Worm (Caenorhabditis elegans) whole organism, L4 larva: Measurements from ENCODE around the gene C40H5.2.

ENCODE experiments used
- F10B5.3 ChIP-seq: sonication (generic microtip); optimal IDR thresholded peaks from 2 replicates; lab custom pipeline; 2016; ENCODE audit warnings: mild to moderate bottlenecking, missing genetic modification characterization, missing compliant biosample characterization
- F37D6.2 ChIP-seq: sonication (generic microtip); optimal IDR thresholded peaks from 2 replicates; lab custom pipeline; 2016; ENCODE audit warnings: mild to moderate bottlenecking, missing genetic modification characterization, missing compliant biosample characterization
- F44E2.7 ChIP-seq: fragments of 200-800 bp; sonication (Bioruptor generic); IDR thresholded peaks from 2 replicates; pipeline ENCODE4 v2.1.2; 2022; ENCODE audit warnings: missing genetic modification characterization, missing compliant biosample characterization
- R02D3.7 ChIP-seq: fragments of 150-350 bp; sonication (generic microtip); optimal IDR thresholded peaks from 3 replicates; lab custom pipeline; 2014; ENCODE audit warnings: missing biosample characterization, missing genetic modification characterization
- T20F7.1 ChIP-seq: fragments of 200-800 bp; sonication (Bioruptor generic); optimal IDR thresholded peaks from 2 replicates; lab custom pipeline; 2018; ENCODE audit warnings: mild to moderate bottlenecking, missing genetic modification characterization, missing compliant biosample characterization
- Y5F2A.4 ChIP-seq: fragments of 200-800 bp; sonication (Bioruptor generic); optimal IDR thresholded peaks from 2 replicates; lab custom pipeline; 2018; ENCODE audit warnings: mild to moderate bottlenecking, missing genetic modification characterization, missing compliant biosample characterization
- Y75B8A.6 ChIP-seq: fragments of 200-800 bp; sonication (Bioruptor generic); IDR thresholded peaks from 2 replicates; pipeline ENCODE4 v1.3.6; 2022; ENCODE audit warnings: missing genetic modification reagents, missing genetic modification characterization, missing compliant biosample characterization
- ZK337.2 ChIP-seq: fragments of 200-800 bp; sonication (Bioruptor generic); IDR thresholded peaks from 2 replicates; pipeline ENCODE4 v1.3.6; 2022; ENCODE audit warnings: missing genetic modification reagents, missing genetic modification characterization, missing compliant biosample characterization
- ama-1 ChIP-seq: fragments of 150-350 bp; optimal IDR thresholded peaks from 2 replicates; lab custom pipeline; 2014; ENCODE audit warnings: inconsistent platforms, mixed read lengths
- ceh-20 ChIP-seq: fragments of 200-800 bp; sonication (Bioruptor generic); IDR thresholded peaks from 2 replicates; pipeline ENCODE4 v1.3.6; 2022; ENCODE audit warnings: missing genetic modification reagents, missing genetic modification characterization, missing compliant biosample characterization
- ceh-32 ChIP-seq: sonication (generic microtip); optimal IDR thresholded peaks from 2 replicates; lab custom pipeline; 2016; ENCODE audit warnings: mild to moderate bottlenecking, missing genetic modification characterization, missing compliant biosample characterization; ENCODE audit not compliant: poor library complexity
- ceh-62 ChIP-seq: sonication (generic microtip); optimal IDR thresholded peaks from 2 replicates; lab custom pipeline; 2017; ENCODE audit warnings: missing biosample characterization, missing genetic modification characterization
- ceh-82 ChIP-seq: sonication (generic microtip); optimal IDR thresholded peaks from 2 replicates; lab custom pipeline; 2017; ENCODE audit warnings: missing biosample characterization, missing genetic modification characterization
- cey-2 ChIP-seq: sonication (generic microtip); optimal IDR thresholded peaks from 3 replicates; lab custom pipeline; 2017; ENCODE audit warnings: missing genetic modification characterization, mild to moderate bottlenecking, missing compliant biosample characterization, antibody characterized with exemption, borderline replicate concordance; ENCODE audit not compliant: insufficient read depth
- daf-16 ChIP-seq, 3 experiments: sonication (generic microtip); optimal IDR thresholded peaks; 2 replicates each; lab custom pipeline; 2016 to 2017; ENCODE audit warnings: missing genetic modification characterization in 3 of 3, missing genetic modification reagents in 3 of 3, mild to moderate bottlenecking in 2 of 3, missing compliant biosample characterization in 2 of 3, missing biosample characterization in 1 of 3, moderate library complexity in 1 of 3
- dmd-8 ChIP-seq: fragments of 200-800 bp; sonication (Bioruptor generic); IDR thresholded peaks from 2 replicates; pipeline ENCODE4 v1.3.6; 2022; ENCODE audit warnings: missing genetic modification characterization, missing compliant biosample characterization
- dpl-1 ChIP-seq: fragments of 150-350 bp; optimal IDR thresholded peaks from 2 replicates; lab custom pipeline; 2014; ENCODE audit warnings: missing biosample characterization, missing genetic modification reagents, missing genetic modification characterization
- dve-1 ChIP-seq: sonication (generic microtip); optimal IDR thresholded peaks from 2 replicates; lab custom pipeline; 2017; ENCODE audit warnings: antibody characterized with exemption, mild to moderate bottlenecking, missing genetic modification characterization, missing compliant biosample characterization; ENCODE audit not compliant: insufficient read depth
- egl-43 ChIP-seq: fragments of 200-800 bp; sonication (Bioruptor generic); IDR thresholded peaks from 2 replicates; pipeline ENCODE4 v1.3.6; 2022; ENCODE audit warnings: missing genetic modification reagents, missing genetic modification characterization, missing compliant biosample characterization
- fkh-10 ChIP-seq: fragments of 150-350 bp; optimal IDR thresholded peaks from 2 replicates; lab custom pipeline; 2014; ENCODE audit warnings: missing biosample characterization, missing genetic modification reagents, missing genetic modification characterization
- hlh-11 ChIP-seq: fragments of 200-800 bp; sonication (Bioruptor generic); optimal IDR thresholded peaks from 2 replicates; lab custom pipeline; 2018; ENCODE audit warnings: mild to moderate bottlenecking, missing genetic modification characterization, missing compliant biosample characterization
- hmg-1.1 ChIP-seq: fragments of 200-800 bp; sonication (Bioruptor generic); IDR thresholded peaks from 2 replicates; pipeline ENCODE4 v1.3.6; 2022; ENCODE audit warnings: missing genetic modification reagents, missing genetic modification characterization, missing compliant biosample characterization
- lin-13 ChIP-seq: fragments of 150-350 bp; optimal IDR thresholded peaks from 2 replicates; lab custom pipeline; 2014; ENCODE audit warnings: missing biosample characterization, missing genetic modification reagents, missing genetic modification characterization
- lin-15B ChIP-seq: fragments of 150-350 bp; sonication (generic microtip); optimal IDR thresholded peaks from 3 replicates; lab custom pipeline; 2014; ENCODE audit warnings: missing biosample characterization, missing genetic modification characterization
- lin-39 ChIP-seq: fragments of 150-350 bp; optimal IDR thresholded peaks from 2 replicates; lab custom pipeline; 2014; ENCODE audit warnings: missing biosample characterization, missing genetic modification reagents, missing genetic modification characterization
- lir-3 ChIP-seq: sonication (generic microtip); optimal IDR thresholded peaks from 2 replicates; lab custom pipeline; 2016; ENCODE audit warnings: mild to moderate bottlenecking, missing genetic modification characterization, missing compliant biosample characterization
- lsy-2 ChIP-seq, 2 experiments: fragments of 150-350 bp in 1 of 2; sonication (generic microtip) in 1 of 2; optimal IDR thresholded peaks; 2 replicates each; lab custom pipeline; 2014 to 2017; ENCODE audit warnings: missing biosample characterization in 2 of 2, missing genetic modification characterization in 2 of 2
- madf-5 ChIP-seq, 2 experiments: fragments of 200-800 bp; sonication (Bioruptor generic); IDR thresholded peaks; 2 replicates each; pipeline ENCODE4 v1.3.6; 2022; ENCODE audit warnings: missing compliant biosample characterization in 2 of 2, missing genetic modification characterization in 2 of 2
- madf-9 ChIP-seq: fragments of 200-800 bp; sonication (Bioruptor generic); conservative IDR thresholded peaks from 2 replicates; pipeline ENCODE4 v1.3.6; 2022; ENCODE audit warnings: missing genetic modification reagents, missing genetic modification characterization, missing compliant biosample characterization
- mxl-3 ChIP-seq: fragments of 200-800 bp; sonication (Bioruptor generic); optimal IDR thresholded peaks from 2 replicates; lab custom pipeline; 2018; ENCODE audit warnings: mild to moderate bottlenecking, missing genetic modification characterization, missing compliant biosample characterization
- nhr-111 ChIP-seq: fragments of 200-800 bp; sonication (Bioruptor generic); optimal IDR thresholded peaks from 2 replicates; lab custom pipeline; 2018; ENCODE audit warnings: mild to moderate bottlenecking, missing genetic modification characterization, missing compliant biosample characterization
- nhr-25 ChIP-seq: sonication (generic microtip); optimal IDR thresholded peaks from 2 replicates; lab custom pipeline; 2017; ENCODE audit warnings: missing genetic modification characterization, mild to moderate bottlenecking, missing compliant biosample characterization, antibody characterized with exemption, moderate library complexity, borderline replicate concordance; ENCODE audit not compliant: insufficient read depth
- nhr-28 ChIP-seq: fragments of 150-350 bp; optimal IDR thresholded peaks from 2 replicates; lab custom pipeline; 2014; ENCODE audit warnings: missing biosample characterization, missing genetic modification characterization
- nhr-6 ChIP-seq: fragments of 150-350 bp; optimal IDR thresholded peaks from 2 replicates; lab custom pipeline; 2014; ENCODE audit warnings: missing biosample characterization, missing genetic modification characterization
- nhr-76 ChIP-seq: fragments of 150-350 bp; optimal IDR thresholded peaks from 2 replicates; lab custom pipeline; 2014; ENCODE audit warnings: missing biosample characterization, missing genetic modification characterization
- pha-4 ChIP-seq, 2 experiments: fragments of 150-350 bp in 1 of 2; fragments of 200-800 bp in 1 of 2; sonication (Bioruptor generic) in 1 of 2; IDR thresholded peaks in 1 of 2; optimal IDR thresholded peaks in 1 of 2; 2 replicates each; pipeline versions ENCODE4 v1.3.6 to Lab custom; 2014 to 2022; ENCODE audit warnings: missing genetic modification characterization in 2 of 2, missing genetic modification reagents in 2 of 2, missing biosample characterization in 1 of 2, missing compliant biosample characterization in 1 of 2
- pqm-1 ChIP-seq: sonication (generic microtip); optimal IDR thresholded peaks from 2 replicates; lab custom pipeline; 2017; ENCODE audit warnings: missing biosample characterization, missing genetic modification characterization
- saeg-2 ChIP-seq: fragments of 200-800 bp; sonication (Bioruptor generic); IDR thresholded peaks from 2 replicates; pipeline ENCODE4 v1.3.6; 2022; ENCODE audit warnings: missing genetic modification reagents, missing genetic modification characterization, missing compliant biosample characterization
- sdz-12 ChIP-seq: fragments of 200-800 bp; sonication (Bioruptor generic); optimal IDR thresholded peaks from 2 replicates; lab custom pipeline; 2018; ENCODE audit warnings: mild to moderate bottlenecking, missing genetic modification characterization, missing compliant biosample characterization
- set-16 ChIP-seq: fragments of 200-800 bp; sonication (Bioruptor generic); IDR thresholded peaks from 2 replicates; pipeline ENCODE4 v1.3.6; 2022; ENCODE audit warnings: missing genetic modification reagents, missing genetic modification characterization, missing compliant biosample characterization
- snpc-1.2 ChIP-seq: fragments of 200-800 bp; sonication (Bioruptor generic); IDR thresholded peaks from 2 replicates; pipeline ENCODE4 v1.3.6; 2022; ENCODE audit warnings: missing genetic modification reagents, missing genetic modification characterization, missing compliant biosample characterization
- tag-97 ChIP-seq: fragments of 200-800 bp; sonication (Bioruptor generic); IDR thresholded peaks from 2 replicates; pipeline ENCODE4 v1.3.6; 2022; ENCODE audit warnings: missing genetic modification characterization, missing compliant biosample characterization
- tra-1 ChIP-seq: fragments of 200-800 bp; sonication (Bioruptor generic); IDR thresholded peaks from 2 replicates; pipeline ENCODE4 v1.3.6; 2022; ENCODE audit warnings: missing genetic modification reagents, missing genetic modification characterization, missing compliant biosample characterization
- unc-130 ChIP-seq: sonication (generic microtip); optimal IDR thresholded peaks from 2 replicates; lab custom pipeline; 2016; ENCODE audit warnings: missing genetic modification reagents, missing genetic modification characterization, missing compliant biosample characterization
- unc-62 ChIP-seq, 3 experiments: fragments of 150-350 bp in 1 of 3; sonication (generic microtip); optimal IDR thresholded peaks in 2 of 3; peaks in 1 of 3; 1 replicate in 1 of 3; 2 replicates in 2 of 3; lab custom pipeline; 2014 to 2017; ENCODE audit warnings: missing biosample characterization in 3 of 3, missing genetic modification characterization in 3 of 3, missing genetic modification reagents in 3 of 3, missing genotype in 1 of 3
- zag-1 ChIP-seq: fragments of 150-350 bp; optimal IDR thresholded peaks from 2 replicates; lab custom pipeline; 2014; ENCODE audit warnings: missing biosample characterization, missing genetic modification characterization
- zfp-2 ChIP-seq: sonication (generic microtip); optimal IDR thresholded peaks from 2 replicates; lab custom pipeline; 2016; ENCODE audit warnings: mild to moderate bottlenecking, missing genetic modification characterization, missing compliant biosample characterization
- zfp-3 ChIP-seq: fragments of 200-800 bp; sonication (Bioruptor generic); conservative IDR thresholded peaks from 2 replicates; pipeline ENCODE4 v1.3.6; 2022; ENCODE audit warnings: missing genetic modification reagents, missing genetic modification characterization, missing compliant biosample characterization

Gene C40H5.2

ce11 chrX:11718751-11719150 lies 27.1 kb upstream of the C40H5.2 start:
- TF ChIP-seq Y75B8A.6 (GFP tag; lab: Robert Waterston, UW) (no peak), lir-3 (tag; lab: Kevin White, UChicago) (no peak), pqm-1 (no peak), nhr-76 (tag; lab: Kevin White, UChicago) (no peak), zfp-2 (tag; lab: Kevin White, UChicago) (no peak), ceh-62 (tag; lab: Kevin White, UChicago) (no peak), pha-4 (GFP tag; IDR thresholded peaks at IDR 0.05; lab: Robert Waterston, UW) (no peak), pha-4 (tag; optimal IDR thresholded peaks at IDR 0.05; lab: Kevin White, UChicago) (no peak), T20F7.1 (GFP tag; lab: Kevin White, UChicago) (no peak), lin-15B (tag; lab: Kevin White, UChicago) (no peak), F10B5.3 (tag; lab: Kevin White, UChicago) (no peak), hmg-1.1 (GFP tag; lab: Robert Waterston, UW) (no peak), sdz-12 (GFP tag; lab: Kevin White, UChicago) (no peak), tag-97 (GFP tag; lab: Robert Waterston, UW) (no peak), R02D3.7 (tag; lab: Kevin White, UChicago) (no peak), ama-1 (lab: Kevin White, UChicago) (no peak), egl-43 (GFP tag; lab: Robert Waterston, UW) (no peak)

DNA sequence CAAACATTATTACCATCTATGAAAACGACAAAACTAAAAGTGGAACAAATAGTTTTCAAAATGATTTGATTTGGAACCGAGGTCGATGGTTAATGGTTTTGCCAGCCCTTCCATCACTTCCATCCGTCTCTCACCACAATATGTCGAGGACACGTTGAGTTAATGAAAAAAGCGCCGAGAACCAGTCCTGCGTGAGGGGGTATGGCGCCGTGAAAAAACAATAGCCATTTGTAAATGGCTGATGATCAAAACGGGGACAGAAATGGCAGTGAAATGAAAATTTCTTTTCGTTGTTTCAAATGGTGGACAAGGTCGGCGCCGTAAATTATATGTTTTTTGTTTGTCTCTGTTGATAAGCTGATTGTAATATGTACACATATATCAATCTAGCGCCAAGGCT lies 25.8 kb upstream of the C40H5.2 start:
- TF ChIP-seq ceh-20 (GFP tag; lab: Robert Waterston, UW) (no peak), hlh-11 (tag; lab: Kevin White, UChicago) (peak; percentile 38), dpl-1 (GFP tag; lab: Kevin White, UChicago) (no peak), ZK337.2 (GFP tag; lab: Robert Waterston, UW) (no peak), egl-43 (GFP tag; lab: Robert Waterston, UW) (no peak), nhr-25 (tag; lab: Kevin White, UChicago) (peak; percentile 55), tra-1 (GFP tag; lab: Robert Waterston, UW) (0 out of 2 replicates have a peak, but pooled peaks have one; percentile 27), ceh-82 (tag; lab: Kevin White, UChicago) (no peak), zfp-3 (GFP tag; lab: Robert Waterston, UW) (no peak), cey-2 (tag; lab: Kevin White, UChicago) (peak; percentile 39), set-16 (GFP tag; lab: Robert Waterston, UW) (no peak), daf-16 (GFP tag; optimal IDR thresholded peaks at IDR 0.05; lab: Kevin White, UChicago) (no peak), daf-16 (tag; optimal IDR thresholded peaks at IDR 0.05; lab: Kevin White, UChicago) (peak; percentile 23), unc-130 (GFP tag; lab: Kevin White, UChicago) (no peak), lin-39 (tag; lab: Kevin White, UChicago) (no peak), lin-13 (GFP tag; lab: Kevin White, UChicago) (no peak), ceh-32 (tag; lab: Kevin White, UChicago) (no peak), tag-97 (GFP tag; lab: Robert Waterston, UW) (no peak), nhr-6 (tag; lab: Kevin White, UChicago) (no peak), lsy-2 (tag; optimal IDR thresholded peaks at IDR 0.05; lab: Kevin White, UChicago) (no peak), mxl-3 (GFP tag; lab: Kevin White, UChicago) (peak; percentile 65), madf-5 (GFP tag; IDR thresholded peaks at IDR 0.05; lab: Robert Waterston, UW) (no peak), dmd-8 (GFP tag; lab: Robert Waterston, UW) (no peak), Y5F2A.4 (GFP tag; lab: Kevin White, UChicago) (no peak), nhr-28 (tag; lab: Kevin White, UChicago) (peak; percentile 11), madf-9 (GFP tag; lab: Robert Waterston, UW) (no peak), fkh-10 (GFP tag; lab: Kevin White, UChicago) (no peak), zag-1 (tag; lab: Kevin White, UChicago) (no peak), snpc-1.2 (GFP tag; lab: Robert Waterston, UW) (no peak), F44E2.7 (GFP tag; lab: Robert Waterston, UW) (no peak), F37D6.2 (tag; lab: Kevin White, UChicago) (no peak), nhr-111 (GFP tag; lab: Kevin White, UChicago) (no peak), saeg-2 (GFP tag; lab: Robert Waterston, UW) (no peak), unc-62 (GFP tag; optimal IDR thresholded peaks at IDR 0.05 in 1 of 2; lab: Kevin White, UChicago) (no peak), unc-62 (tag; optimal IDR thresholded peaks at IDR 0.05; lab: Kevin White, UChicago) (no peak), dve-1 (peak; percentile 6)
